Worm (Caenorhabditis elegans) whole organism, L4 larva: ENCODE results near the gene ZK643.5.

ENCODE experiments used
- R02D3.7 ChIP-seq: fragments of 150-350 bp; sonication (generic microtip); optimal IDR thresholded peaks from 3 replicates; lab custom pipeline; 2014; ENCODE audit warnings: missing biosample characterization, missing genetic modification characterization
- ceh-82 ChIP-seq: sonication (generic microtip); optimal IDR thresholded peaks from 2 replicates; lab custom pipeline; 2017; ENCODE audit warnings: missing biosample characterization, missing genetic modification characterization
- egl-27 ChIP-seq: sonication (generic microtip); optimal IDR thresholded peaks from 3 replicates; lab custom pipeline; 2017; ENCODE audit warnings: missing biosample characterization, missing genetic modification reagents, missing genetic modification characterization
- lsy-2 ChIP-seq, 2 experiments: fragments of 150-350 bp in 1 of 2; sonication (generic microtip) in 1 of 2; optimal IDR thresholded peaks; 2 replicates each; lab custom pipeline; 2014 to 2017; ENCODE audit warnings: missing biosample characterization in 2 of 2, missing genetic modification characterization in 2 of 2
- mdl-1 ChIP-seq, 2 experiments: fragments of 150-350 bp in 1 of 2; sonication (generic microtip) in 1 of 2; optimal IDR thresholded peaks; 2 replicates each; lab custom pipeline; 2014 to 2017; ENCODE audit warnings: missing biosample characterization in 2 of 2, missing genetic modification characterization in 2 of 2
- mep-1 ChIP-seq: fragments of 150-350 bp; sonication (generic microtip); optimal IDR thresholded peaks from 3 replicates; lab custom pipeline; 2014; ENCODE audit warnings: missing biosample characterization, missing genetic modification characterization
- nhr-237 ChIP-seq: sonication (generic microtip); optimal IDR thresholded peaks from 2 replicates; lab custom pipeline; 2017; ENCODE audit warnings: missing biosample characterization, missing genetic modification characterization
- nhr-25 ChIP-seq: sonication (generic microtip); optimal IDR thresholded peaks from 2 replicates; lab custom pipeline; 2017; ENCODE audit warnings: missing genetic modification characterization, mild to moderate bottlenecking, missing compliant biosample characterization, antibody characterized with exemption, moderate library complexity, borderline replicate concordance; ENCODE audit not compliant: insufficient read depth
- nhr-48 ChIP-seq: sonication (generic microtip); optimal IDR thresholded peaks from 2 replicates; lab custom pipeline; 2016; ENCODE audit warnings: mild to moderate bottlenecking, missing genetic modification characterization, missing compliant biosample characterization
- nhr-76 ChIP-seq: fragments of 150-350 bp; optimal IDR thresholded peaks from 2 replicates; lab custom pipeline; 2014; ENCODE audit warnings: missing biosample characterization, missing genetic modification characterization
- snpc-4 ChIP-seq: fragments of 150-350 bp; optimal IDR thresholded peaks from 2 replicates; lab custom pipeline; 2014; ENCODE audit warnings: missing biosample characterization, missing genetic modification characterization
- unc-62 ChIP-seq, 3 experiments: fragments of 150-350 bp in 1 of 3; sonication (generic microtip); optimal IDR thresholded peaks in 2 of 3; peaks in 1 of 3; 1 replicate in 1 of 3; 2 replicates in 2 of 3; lab custom pipeline; 2014 to 2017; ENCODE audit warnings: missing biosample characterization in 3 of 3, missing genetic modification characterization in 3 of 3, missing genetic modification reagents in 3 of 3, missing genotype in 1 of 3
- zfp-3 ChIP-seq: fragments of 200-800 bp; sonication (Bioruptor generic); conservative IDR thresholded peaks from 2 replicates; pipeline ENCODE4 v1.3.6; 2022; ENCODE audit warnings: missing genetic modification reagents, missing genetic modification characterization, missing compliant biosample characterization

- TF ChIP-seq R02D3.7 (tag; lab: Kevin White, UChicago) (no peak), ceh-82 (tag; lab: Kevin White, UChicago) (no peak), nhr-25 (no peak), unc-62 (GFP tag; optimal IDR thresholded peaks at IDR 0.05 in 1 of 2; lab: Kevin White, UChicago) (no peak), unc-62 (tag; optimal IDR thresholded peaks at IDR 0.05; lab: Kevin White, UChicago) (no peak), lsy-2 (tag; optimal IDR thresholded peaks at IDR 0.05; lab: Kevin White, UChicago) (no peak), nhr-76 (tag; lab: Kevin White, UChicago) (no peak), mdl-1 (tag; optimal IDR thresholded peaks at IDR 0.05; lab: Kevin White, UChicago) (no peak), snpc-4 (tag; lab: Kevin White, UChicago) (no peak), egl-27 (tag; lab: Kevin White, UChicago) (no peak), zfp-3 (GFP tag; lab: Robert Waterston, UW) (no peak), nhr-237 (tag; lab: Kevin White, UChicago) (no peak), mep-1 (no peak), nhr-48 (no peak)
Observed at ce11 chrIII:9004658-9005057, 48.7 kb upstream of the ZK643.5 start.
